Worm (Caenorhabditis elegans) whole organism, late embryonic: ENCODE results near the gene symk-1.

Experiments
- F13H6.1 ChIP-seq: sonication (generic microtip); optimal IDR thresholded peaks from 2 replicates; lab custom pipeline; 2016; ENCODE audit warnings: missing genetic modification characterization, missing compliant biosample characterization
- ahr-1 ChIP-seq: sonication (generic microtip); optimal IDR thresholded peaks from 2 replicates; lab custom pipeline; 2016; ENCODE audit warnings: missing genetic modification characterization, missing compliant biosample characterization
- ceh-14 ChIP-seq: sonication (generic microtip); optimal IDR thresholded peaks from 2 replicates; lab custom pipeline; 2016; ENCODE audit warnings: missing genotype, missing genetic modification characterization, missing compliant biosample characterization
- ceh-34 ChIP-seq: sonication (generic microtip); optimal IDR thresholded peaks from 2 replicates; lab custom pipeline; 2016; ENCODE audit warnings: mild to moderate bottlenecking, missing genetic modification characterization, missing compliant biosample characterization
- elt-2 ChIP-seq: sonication (generic microtip); optimal IDR thresholded peaks from 2 replicates; lab custom pipeline; 2016; ENCODE audit warnings: missing genetic modification reagents, missing genetic modification characterization, missing compliant biosample characterization
- fax-1 ChIP-seq: sonication (generic microtip); optimal IDR thresholded peaks from 2 replicates; lab custom pipeline; 2016; ENCODE audit warnings: missing genotype, missing genetic modification characterization, missing compliant biosample characterization
- hlh-8 ChIP-seq: sonication (generic microtip); optimal IDR thresholded peaks from 2 replicates; lab custom pipeline; 2016; ENCODE audit warnings: missing genotype, missing genetic modification characterization, missing compliant biosample characterization
- lim-6 ChIP-seq: sonication (generic microtip); optimal IDR thresholded peaks from 2 replicates; lab custom pipeline; 2016; ENCODE audit warnings: missing genetic modification characterization, missing compliant biosample characterization
- nhr-11 ChIP-seq: fragments of 150-350 bp; optimal IDR thresholded peaks from 2 replicates; lab custom pipeline; 2014; ENCODE audit warnings: missing biosample characterization, missing genetic modification characterization
- syd-9 ChIP-seq: sonication (generic microtip); optimal IDR thresholded peaks from 2 replicates; lab custom pipeline; 2016; ENCODE audit warnings: mild to moderate bottlenecking, missing genetic modification characterization, moderate library complexity, missing compliant biosample characterization
- unc-86 ChIP-seq: sonication (generic microtip); optimal IDR thresholded peaks from 2 replicates; lab custom pipeline; 2016; ENCODE audit warnings: missing genetic modification characterization, missing compliant biosample characterization
- ztf-16 ChIP-seq: sonication (generic microtip); optimal IDR thresholded peaks from 2 replicates; lab custom pipeline; 2017; ENCODE audit warnings: missing genetic modification characterization, missing compliant biosample characterization

DNA sequence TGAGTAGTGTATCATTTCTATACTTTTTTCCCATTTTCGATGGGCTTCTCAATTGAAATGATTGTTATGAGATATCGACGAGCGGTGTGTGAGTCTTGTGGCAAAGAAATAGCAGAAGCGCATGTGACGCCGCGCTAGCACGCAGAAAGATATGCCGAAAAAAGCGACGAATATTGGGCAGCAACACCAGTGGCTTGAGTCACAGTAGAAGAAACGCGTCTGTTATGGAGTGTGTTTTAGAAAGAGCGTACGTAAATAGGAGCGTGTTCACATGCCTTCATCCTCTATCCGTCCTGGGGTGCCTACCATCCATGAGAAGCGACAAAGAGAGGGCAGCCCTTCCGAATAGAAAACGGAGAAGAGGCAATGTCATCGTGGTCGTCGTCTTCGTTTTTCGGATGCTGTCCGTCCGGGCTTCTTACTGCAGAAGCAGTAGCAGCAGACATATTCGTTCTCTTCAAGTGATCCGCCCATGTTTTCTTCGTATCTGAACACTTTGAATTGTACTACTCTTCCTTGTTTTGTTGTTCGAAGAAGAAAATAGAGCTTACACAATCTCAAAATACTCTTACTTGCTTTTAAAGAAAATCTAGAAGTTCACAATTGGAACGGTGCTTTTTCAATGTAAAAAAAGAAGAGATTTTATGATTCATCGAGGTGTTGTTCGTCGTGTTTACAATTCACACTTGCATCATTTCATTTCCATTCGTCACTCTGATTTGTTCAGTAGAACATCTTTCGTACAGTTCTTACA, 39.8 kb downstream of the symk-1 start:
- no peak for TF ChIP-seq ceh-14 (tag; lab: Kevin White, UChicago)
- TF ChIP-seq lim-6 (tag; lab: Kevin White, UChicago) = no peak
- no peak for TF ChIP-seq nhr-11
- no peak for TF ChIP-seq F13H6.1 (tag; lab: Kevin White, UChicago)
- TF ChIP-seq fax-1 (tag; lab: Kevin White, UChicago) = no peak
- no peak for TF ChIP-seq unc-86
- TF ChIP-seq ztf-16 = no peak
- TF ChIP-seq ahr-1 = no peak
- no peak for TF ChIP-seq hlh-8 (tag; lab: Kevin White, UChicago)
- TF ChIP-seq elt-2 (tag; lab: Kevin White, UChicago) = no peak
- TF ChIP-seq ceh-34 = no peak
- TF ChIP-seq syd-9 (tag; lab: Kevin White, UChicago) = no peak
